Fruit fly (Drosophila melanogaster) Kc167 (cell line): ENCODE data around the gene CG43093.

Experiments used
- Myc ChIP-seq: fragments of >200 bp; optimal IDR thresholded peaks from 2 replicates; lab custom pipeline; 2017; ENCODE audit warnings: missing external identifiers
- Sin3A ChIP-seq: fragments of >200 bp; optimal IDR thresholded peaks from 2 replicates; lab custom pipeline; 2018; ENCODE audit warnings: missing external identifiers
- h ChIP-seq: fragments of >200 bp; optimal IDR thresholded peaks from 3 replicates; lab custom pipeline; 2018; ENCODE audit warnings: missing external identifiers
- insv ChIP-seq: fragments of >200 bp; optimal IDR thresholded peaks from 3 replicates; lab custom pipeline; 2018; ENCODE audit warnings: missing external identifiers
- psq ChIP-seq: fragments of >200 bp; optimal IDR thresholded peaks from 2 replicates; lab custom pipeline; 2017; ENCODE audit warnings: missing external identifiers
- ttk ChIP-seq: sonication (Bioruptor generic); optimal IDR thresholded peaks from 2 replicates; lab custom pipeline; 2017; ENCODE audit warnings: missing external identifiers

The CG43093 gene

dm6 chr3R:22753600-22753894 is 16.6 kb downstream of the CG43093 start:
- no peak for TF ChIP-seq insv (lab: Kevin White, UChicago)
- TF ChIP-seq Sin3A (lab: Kevin White, UChicago) = no peak
- no peak for TF ChIP-seq ttk (lab: Kevin White, UChicago)
- TF ChIP-seq psq = no peak
- no peak for TF ChIP-seq h (lab: Kevin White, UChicago)
- no peak for TF ChIP-seq Myc (lab: Kevin White, UChicago)

- TF ChIP-seq ttk (lab: Kevin White, UChicago) = no peak
- TF ChIP-seq insv (lab: Kevin White, UChicago) = no peak
- no peak for TF ChIP-seq Myc (lab: Kevin White, UChicago)
- no peak for TF ChIP-seq Sin3A (lab: Kevin White, UChicago)
- TF ChIP-seq h (lab: Kevin White, UChicago) = no peak
- no peak for TF ChIP-seq psq
Observed at dm6 chr3R:22752929-22753328, 17.2 kb downstream of the CG43093 start.

dm6 chr3R:22751698-22752097 is 18.4 kb downstream of the CG43093 start:
- TF ChIP-seq h (lab: Kevin White, UChicago) (no peak), Myc (lab: Kevin White, UChicago) (no peak), Sin3A (lab: Kevin White, UChicago) (no peak), insv (lab: Kevin White, UChicago) (no peak), ttk (lab: Kevin White, UChicago) (no peak), psq (no peak)

- TF ChIP-seq psq = no peak
Observed at dm6 chr3R:22751111-22751510, 19.0 kb downstream of the CG43093 start.

- TF ChIP-seq ttk (lab: Kevin White, UChicago) (no peak), insv (lab: Kevin White, UChicago) (no peak), psq (no peak), Sin3A (lab: Kevin White, UChicago) (no peak), h (lab: Kevin White, UChicago) (no peak), Myc (lab: Kevin White, UChicago) (no peak)
Observed at dm6 chr3R:22750534-22750947, 19.6 kb downstream of the CG43093 start, which contains the start of the genes rumi, CG7029 and Usp12-46. TSS of gene rumi (minus strand) at chr3R:22750597. TSS of gene CG7029 (plus strand) at chr3R:22750901. TSS of gene Usp12-46 (plus strand) at chr3R:22750901.

- no peak for TF ChIP-seq Myc (lab: Kevin White, UChicago)
- TF ChIP-seq insv (lab: Kevin White, UChicago) = no peak
- TF ChIP-seq psq = no peak
- no peak for TF ChIP-seq ttk (lab: Kevin White, UChicago)
- no peak for TF ChIP-seq Sin3A (lab: Kevin White, UChicago)
- no peak for TF ChIP-seq h (lab: Kevin White, UChicago)
Observed at dm6 chr3R:22750039-22750438, 20.1 kb downstream of the CG43093 start.

- TF ChIP-seq Sin3A (lab: Kevin White, UChicago) (no peak), insv (lab: Kevin White, UChicago) (no peak), psq (no peak), Myc (lab: Kevin White, UChicago) (no peak)
Observed at dm6 chr3R:22748956-22749355, 21.2 kb downstream of the CG43093 start, which contains the start of gene CG31139. TSS of gene CG31139 (minus strand) at chr3R:22749056.

- TF ChIP-seq h (lab: Kevin White, UChicago) = no peak
- TF ChIP-seq psq = no peak
- no peak for TF ChIP-seq Myc (lab: Kevin White, UChicago)
- no peak for TF ChIP-seq Sin3A (lab: Kevin White, UChicago)
- no peak for TF ChIP-seq ttk (lab: Kevin White, UChicago)
- TF ChIP-seq insv (lab: Kevin White, UChicago) = no peak
Observed at dm6 chr3R:22747423-22748090, 22.6 kb downstream of the CG43093 start, which contains the start of gene CG17141. TSS of gene CG17141 (minus strand) at chr3R:22747599.

- no peak for TF ChIP-seq psq
- TF ChIP-seq insv (lab: Kevin White, UChicago) = no peak
- TF ChIP-seq Myc (lab: Kevin White, UChicago) = no peak
- TF ChIP-seq Sin3A (lab: Kevin White, UChicago) = no peak
- TF ChIP-seq h (lab: Kevin White, UChicago) = no peak
- no peak for TF ChIP-seq ttk (lab: Kevin White, UChicago)
Observed at dm6 chr3R:22745432-22745831, 24.7 kb downstream of the CG43093 start, which contains the start of the genes vret and HP1c. TSS of gene vret (minus strand) at chr3R:22745581. TSS of gene HP1c (plus strand) at chr3R:22745620.

dm6 chr3R:22740930-22741329 is 29.2 kb downstream of the CG43093 start, which contains the start of the genes Dcr-1 and CG6985:
TSS of gene Dcr-1 (minus strand) at chr3R:22741091.
TSS of gene CG6985 (plus strand) at chr3R:22741150.
- TF ChIP-seq Myc (lab: Kevin White, UChicago) (no peak), psq (no peak), h (lab: Kevin White, UChicago) (no peak), insv (lab: Kevin White, UChicago) (no peak), ttk (lab: Kevin White, UChicago) (no peak), Sin3A (lab: Kevin White, UChicago) (no peak)

- TF ChIP-seq psq (no peak), Sin3A (lab: Kevin White, UChicago) (no peak), ttk (lab: Kevin White, UChicago) (no peak), h (lab: Kevin White, UChicago) (no peak), Myc (lab: Kevin White, UChicago) (no peak), insv (lab: Kevin White, UChicago) (no peak)
Observed at dm6 chr3R:22733751-22734150, 36.4 kb downstream of the CG43093 start, which contains the start of gene Takl2. TSS of gene Takl2 (minus strand) at chr3R:22733851.

dm6 chr3R:22732995-22733394 is 37.1 kb downstream of the CG43093 start:
- TF ChIP-seq h (lab: Kevin White, UChicago) (no peak), psq (no peak), ttk (lab: Kevin White, UChicago) (no peak), insv (lab: Kevin White, UChicago) (no peak), Sin3A (lab: Kevin White, UChicago) (no peak), Myc (lab: Kevin White, UChicago) (no peak)
